Worm (Caenorhabditis elegans): Measurements from ENCODE around the gene srx-78.

Gene srx-78

ce11 chrV:15136772-15137171 lies 41.9 kb downstream of the srx-78 start, which contains the start of gene aipl-1:
Gene aipl-1 (minus strand): TSS chrV:15136801.
- TF ChIP-seq ceh-16 (tag; optimal IDR thresholded peaks at IDR 0.05) = no peak
- TF ChIP-seq C34F6.9 (tag; optimal IDR thresholded peaks at IDR 0.05) = peak; percentile 90
- TF ChIP-seq R02D3.7 (tag; optimal IDR thresholded peaks at IDR 0.05) = no peak
- TF ChIP-seq nhr-129 (tag; optimal IDR thresholded peaks at IDR 0.05) = peak; percentile 86
- TF ChIP-seq snpc-4 (tag; optimal IDR thresholded peaks at IDR 0.05) = peak; percentile 68
- no peak for TF ChIP-seq aly-2 (tag; optimal IDR thresholded peaks at IDR 0.05)
- TF ChIP-seq peb-1 (tag; optimal IDR thresholded peaks at IDR 0.05) = no peak
- no peak for TF ChIP-seq skn-1 (tag; optimal IDR thresholded peaks at IDR 0.05)
- peak; percentile 60 for TF ChIP-seq nhr-21 (tag; optimal IDR thresholded peaks at IDR 0.05)
- TF ChIP-seq elt-3 (tag; optimal IDR thresholded peaks at IDR 0.05) = no peak
- TF ChIP-seq mbf-1 (tag; optimal IDR thresholded peaks at IDR 0.05) = no peak
- TF ChIP-seq F13H6.1 (tag; optimal IDR thresholded peaks at IDR 0.05) = peak; percentile 56
- no peak for TF ChIP-seq unc-62 (GFP tag; optimal IDR thresholded peaks at IDR 0.05)
- peak; percentile 83 for TF ChIP-seq lin-13 (GFP tag; optimal IDR thresholded peaks at IDR 0.05)
- TF ChIP-seq ZK546.5 (tag; optimal IDR thresholded peaks at IDR 0.05) = no peak
- no peak for TF ChIP-seq Y55F3AM.14 (GFP tag; optimal IDR thresholded peaks at IDR 0.05)
- no peak for TF ChIP-seq lin-11 (tag; optimal IDR thresholded peaks at IDR 0.05)
- peak; percentile 97 for TF ChIP-seq unc-55 (GFP tag; optimal IDR thresholded peaks at IDR 0.05)
- no peak for TF ChIP-seq nhr-25 (tag; optimal IDR thresholded peaks at IDR 0.05)
- no peak for TF ChIP-seq nhr-237 (tag; optimal IDR thresholded peaks at IDR 0.05)
- TF ChIP-seq elt-1 (tag; optimal IDR thresholded peaks at IDR 0.05) = no peak
- TF ChIP-seq sma-3 (GFP tag; optimal IDR thresholded peaks at IDR 0.05) = peak; percentile 63
- TF ChIP-seq lsy-2 (tag; optimal IDR thresholded peaks at IDR 0.05) = peak in 1 of 2 experiments; percentile 87
- no peak for TF ChIP-seq nhr-23 (tag; optimal IDR thresholded peaks at IDR 0.05)
- no peak for TF ChIP-seq nhr-11 (tag; optimal IDR thresholded peaks at IDR 0.05)
- peak; percentile 87 for TF ChIP-seq gmeb-1 (tag; optimal IDR thresholded peaks at IDR 0.05)
- TF ChIP-seq ama-1 (optimal IDR thresholded peaks at IDR 0.05) = no peak
- TF ChIP-seq crh-2 (tag; optimal IDR thresholded peaks at IDR 0.05) = peak; percentile 79
- TF ChIP-seq ztf-1 (GFP tag; conservative IDR thresholded peaks at IDR 0.05) = no peak
- TF ChIP-seq nhr-77 (tag; optimal IDR thresholded peaks at IDR 0.05) = no peak
- no peak for TF ChIP-seq alr-1 (tag; optimal IDR thresholded peaks at IDR 0.05)
- peak; percentile 79 for TF ChIP-seq sma-9 (GFP tag; optimal IDR thresholded peaks at IDR 0.05)
- TF ChIP-seq sma-9 (tag; optimal IDR thresholded peaks at IDR 0.05) = no peak
- TF ChIP-seq lin-39 (tag; optimal IDR thresholded peaks at IDR 0.05) = no peak
- no peak for TF ChIP-seq dmd-4 (tag; optimal IDR thresholded peaks at IDR 0.05)
- TF ChIP-seq fos-1 (tag; optimal IDR thresholded peaks at IDR 0.05) = peak; percentile 72
- peak; percentile 3 for TF ChIP-seq sem-4 (tag; optimal IDR thresholded peaks at IDR 0.05)
- TF ChIP-seq mdl-1 (tag; optimal IDR thresholded peaks at IDR 0.05) = no peak
- peak; percentile 72 for TF ChIP-seq blmp-1 (tag; optimal IDR thresholded peaks at IDR 0.05; ENCODE audit: insufficient read depth)
- peak; percentile 59 for TF ChIP-seq zag-1 (tag; optimal IDR thresholded peaks at IDR 0.05)
- TF ChIP-seq unc-39 (tag; optimal IDR thresholded peaks at IDR 0.05) = no peak
- TF ChIP-seq mab-5 (tag; optimal IDR thresholded peaks at IDR 0.05) = no peak
- peak; percentile 16 for TF ChIP-seq ztf-4 (tag; optimal IDR thresholded peaks at IDR 0.05)
- TF ChIP-seq nhr-12 (tag; optimal IDR thresholded peaks at IDR 0.05) = no peak
- no peak for TF ChIP-seq nhr-6 (tag; optimal IDR thresholded peaks at IDR 0.05)
- no peak for TF ChIP-seq ztf-11 (tag; optimal IDR thresholded peaks at IDR 0.05)
- no peak for TF ChIP-seq nhr-10 (tag; optimal IDR thresholded peaks at IDR 0.05)
- peak; percentile 52 for TF ChIP-seq ceh-82 (tag; optimal IDR thresholded peaks at IDR 0.05)
- TF ChIP-seq egl-27 (tag; optimal IDR thresholded peaks at IDR 0.05) = peak; percentile 21

Measured in whole organism, L2 larva.